Fruit fly (Drosophila melanogaster) whole organism, embryonic: ENCODE data around the gene CG42307.

Experiments used
- Adf1 ChIP-seq: fragments of 200-800 bp; sonication (Bioruptor generic); IDR thresholded peaks from 2 replicates; pipeline ENCODE4 v1.3.6; 2022; ENCODE audit warnings: missing biosample characterization, missing genetic modification characterization
- Aef1 ChIP-seq: fragments of 200-800 bp; sonication (Bioruptor generic); IDR thresholded peaks from 3 replicates; pipeline ENCODE4 v1.3.6; 2022; ENCODE audit warnings: missing biosample characterization, missing genetic modification characterization
- Antp ChIP-seq: fragments of 200-800 bp; sonication (Bioruptor generic); optimal IDR thresholded peaks from 3 replicates; lab custom pipeline; 2016; ENCODE audit warnings: missing biosample characterization, missing genetic modification characterization
- CG11093 ChIP-seq: fragments of 200-800 bp; sonication (Bioruptor generic); IDR thresholded peaks from 3 replicates; pipeline ENCODE4 v1.3.6; 2022; ENCODE audit warnings: missing biosample characterization, missing genetic modification characterization
- CG12769 ChIP-seq: fragments of 200-800 bp; sonication (Bioruptor generic); optimal IDR thresholded peaks from 2 replicates; lab custom pipeline; 2019; ENCODE audit warnings: missing biosample characterization, mild to moderate bottlenecking, missing genetic modification characterization, moderate library complexity
- CG13894 ChIP-seq: fragments of 200-800 bp; sonication (Bioruptor generic); optimal IDR thresholded peaks from 3 replicates; lab custom pipeline; 2018; ENCODE audit warnings: missing biosample characterization, mild to moderate bottlenecking, missing genetic modification characterization, moderate library complexity
- CG17612 ChIP-seq: fragments of 200-800 bp; sonication (Bioruptor generic); IDR thresholded peaks from 2 replicates; pipeline ENCODE4 v1.3.6; 2022; ENCODE audit warnings: missing biosample characterization, missing genetic modification characterization
- CG17829 ChIP-seq: fragments of 200-800 bp; optimal IDR thresholded peaks from 2 replicates; lab custom pipeline; 2019; ENCODE audit warnings: missing biosample characterization, mild to moderate bottlenecking, missing genetic modification characterization, moderate library complexity
- CG17912 ChIP-seq: fragments of 200-800 bp; sonication (Bioruptor generic); optimal IDR thresholded peaks from 2 replicates; lab custom pipeline; 2018; ENCODE audit warnings: missing biosample characterization, mild to moderate bottlenecking, missing genetic modification characterization
- CG1792 ChIP-seq: fragments of 200-800 bp; sonication (Bioruptor generic); optimal IDR thresholded peaks from 2 replicates; lab custom pipeline; 2016; ENCODE audit warnings: missing biosample characterization, missing genetic modification characterization
- CG31224 ChIP-seq: fragments of 200-800 bp; sonication (Bioruptor generic); IDR thresholded peaks from 2 replicates; pipeline ENCODE4 v1.3.6; 2022; ENCODE audit warnings: missing biosample characterization, missing genetic modification characterization
- CG3995 ChIP-seq: fragments of 200-800 bp; sonication (Bioruptor generic); optimal IDR thresholded peaks from 3 replicates; lab custom pipeline; 2016; ENCODE audit warnings: missing biosample characterization, missing genetic modification characterization
- CG4617 ChIP-seq: fragments of 200-800 bp; sonication (Bioruptor generic); optimal IDR thresholded peaks from 3 replicates; lab custom pipeline; 2016; ENCODE audit warnings: missing biosample characterization, missing genetic modification characterization, borderline replicate concordance
- CG4707 ChIP-seq: fragments of 200-800 bp; sonication (Bioruptor generic); optimal IDR thresholded peaks from 2 replicates; lab custom pipeline; 2018; ENCODE audit warnings: missing biosample characterization, mild to moderate bottlenecking, missing genetic modification characterization, moderate library complexity
- CG6683 ChIP-seq: fragments of 200-800 bp; sonication (Bioruptor generic); optimal IDR thresholded peaks from 2 replicates; lab custom pipeline; 2017; ENCODE audit warnings: missing biosample characterization, mild to moderate bottlenecking, missing genetic modification characterization, missing genetic modification reagents
- CG7271 ChIP-seq: fragments of 200-800 bp; sonication (Bioruptor generic); optimal IDR thresholded peaks from 2 replicates; lab custom pipeline; 2018; ENCODE audit warnings: missing biosample characterization, mild to moderate bottlenecking, missing genetic modification characterization, moderate library complexity
- CG7556 ChIP-seq: fragments of 200-800 bp; sonication (Bioruptor generic); optimal IDR thresholded peaks from 2 replicates; lab custom pipeline; 2017; ENCODE audit warnings: missing biosample characterization, mild to moderate bottlenecking, missing genetic modification characterization
- CG9932 ChIP-seq: fragments of 200-800 bp; sonication (Bioruptor generic); IDR thresholded peaks from 2 replicates; pipeline ENCODE4 v1.3.6; 2022; ENCODE audit warnings: missing biosample characterization, missing genetic modification characterization
- D ChIP-seq, 2 experiments: fragments of 200-800 bp in 1 of 2; fragments of >200 bp in 1 of 2; sonication (Bioruptor generic) in 1 of 2; optimal IDR thresholded peaks; 2 replicates in 1 of 2; 3 replicates in 1 of 2; lab custom pipeline; 2017; ENCODE audit warnings: mild to moderate bottlenecking in 1 of 2, missing biosample characterization in 1 of 2, missing genetic modification characterization in 1 of 2, missing genetic modification reagents in 1 of 2
- Dek ChIP-seq: fragments of 200-800 bp; sonication (Bioruptor generic); optimal IDR thresholded peaks from 3 replicates; lab custom pipeline; 2019; ENCODE audit warnings: missing biosample characterization, mild to moderate bottlenecking, missing genetic modification characterization, moderate library complexity
- Dip2 ChIP-seq: fragments of 200-800 bp; sonication (Bioruptor generic); IDR thresholded peaks from 2 replicates; pipeline ENCODE4 v1.3.6; 2022; ENCODE audit warnings: missing biosample characterization, missing genetic modification characterization
- ERR ChIP-seq: fragments of 200-800 bp; sonication (Bioruptor generic); optimal IDR thresholded peaks from 2 replicates; lab custom pipeline; 2016; ENCODE audit warnings: missing biosample characterization, missing genetic modification characterization
- H2.0 ChIP-seq: fragments of 200-800 bp; sonication (Bioruptor generic); IDR thresholded peaks from 2 replicates; pipeline ENCODE4 v1.3.6; 2022; ENCODE audit warnings: missing biosample characterization, missing genetic modification characterization
- Kr ChIP-seq: fragments of 200-800 bp; sonication (Bioruptor generic); optimal IDR thresholded peaks from 2 replicates; lab custom pipeline; 2017; ENCODE audit warnings: missing biosample characterization, mild to moderate bottlenecking, missing genetic modification characterization
- Meics ChIP-seq: fragments of 200-800 bp; sonication (Bioruptor generic); optimal IDR thresholded peaks from 2 replicates; lab custom pipeline; 2017; ENCODE audit warnings: missing biosample characterization, mild to moderate bottlenecking, missing genetic modification characterization
- PHDP ChIP-seq: fragments of 200-800 bp; sonication (Bioruptor generic); optimal IDR thresholded peaks from 3 replicates; lab custom pipeline; 2018; ENCODE audit warnings: missing biosample characterization, mild to moderate bottlenecking, missing genetic modification characterization, moderate library complexity
- Side ChIP-seq: fragments of 200-800 bp; sonication (Bioruptor generic); optimal IDR thresholded peaks from 2 replicates; lab custom pipeline; 2016; ENCODE audit warnings: missing biosample characterization, missing genetic modification characterization
- Vsx1 ChIP-seq: fragments of 200-800 bp; sonication (Bioruptor generic); optimal IDR thresholded peaks from 2 replicates; lab custom pipeline; 2017; ENCODE audit warnings: missing biosample characterization, mild to moderate bottlenecking, missing genetic modification characterization, missing genetic modification reagents
- bab2 ChIP-seq: fragments of 200-800 bp; sonication (Bioruptor generic); optimal IDR thresholded peaks from 2 replicates; lab custom pipeline; 2016; ENCODE audit warnings: missing biosample characterization, missing genetic modification characterization
- btn ChIP-seq: fragments of 200-800 bp; sonication (Bioruptor generic); optimal IDR thresholded peaks from 2 replicates; lab custom pipeline; 2016; ENCODE audit warnings: missing biosample characterization, missing genetic modification characterization
- cg ChIP-seq: fragments of 200-800 bp; sonication (Bioruptor generic); optimal IDR thresholded peaks from 3 replicates; lab custom pipeline; 2019; ENCODE audit warnings: missing biosample characterization, mild to moderate bottlenecking, missing genetic modification characterization, moderate library complexity
- croc ChIP-seq: fragments of 200-800 bp; sonication (Bioruptor generic); conservative IDR thresholded peaks from 3 replicates; pipeline ENCODE4 v1.3.6; 2022; ENCODE audit warnings: missing biosample characterization, missing genetic modification characterization
- da ChIP-seq: fragments of 200-800 bp; sonication (Bioruptor generic); optimal IDR thresholded peaks from 2 replicates; lab custom pipeline; 2016; ENCODE audit warnings: missing biosample characterization, missing genetic modification characterization
- dpn ChIP-seq, 2 experiments: fragments of 200-800 bp; sonication (Bioruptor generic); optimal IDR thresholded peaks; 3 replicates each; lab custom pipeline; 2016; ENCODE audit warnings: missing biosample characterization in 2 of 2, missing genetic modification characterization in 2 of 2
- fru ChIP-seq: fragments of >200 bp; optimal IDR thresholded peaks from 2 replicates; lab custom pipeline; 2017
- grau ChIP-seq: fragments of 200-800 bp; optimal IDR thresholded peaks from 3 replicates; lab custom pipeline; 2019; ENCODE audit warnings: missing biosample characterization, mild to moderate bottlenecking, missing genetic modification characterization, moderate library complexity
- gsb-n ChIP-seq: fragments of 200-800 bp; sonication (Bioruptor generic); optimal IDR thresholded peaks from 3 replicates; lab custom pipeline; 2018; ENCODE audit warnings: missing biosample characterization, mild to moderate bottlenecking, missing genetic modification characterization
- hth ChIP-seq: fragments of >200 bp; optimal IDR thresholded peaks from 2 replicates; lab custom pipeline; 2017; ENCODE audit warnings: inconsistent platforms
- ind ChIP-seq: fragments of 200-800 bp; sonication (Bioruptor generic); optimal IDR thresholded peaks from 3 replicates; lab custom pipeline; 2016; ENCODE audit warnings: missing biosample characterization, missing genetic modification characterization
- jigr1 ChIP-seq: fragments of 200-800 bp; sonication (Bioruptor generic); IDR thresholded peaks from 3 replicates; pipeline ENCODE4 v1.3.6; 2022; ENCODE audit warnings: missing biosample characterization, missing genetic modification characterization
- klu ChIP-seq: fragments of 200-800 bp; sonication (Bioruptor generic); IDR thresholded peaks from 2 replicates; pipeline ENCODE4 v1.3.6; 2022; ENCODE audit warnings: missing biosample characterization, missing genetic modification characterization
- lbe ChIP-seq: fragments of 200-800 bp; sonication (Bioruptor generic); optimal IDR thresholded peaks from 2 replicates; lab custom pipeline; 2016; ENCODE audit warnings: missing biosample characterization, mild to moderate bottlenecking, missing genetic modification characterization
- otp ChIP-seq: fragments of 200-800 bp; sonication (Bioruptor generic); IDR thresholded peaks from 3 replicates; pipeline ENCODE4, ENCODE4 v1.3.6; 2022; ENCODE audit warnings: missing biosample characterization, missing genetic modification characterization
- pho ChIP-seq: fragments of 200-800 bp; sonication (Bioruptor generic); optimal IDR thresholded peaks from 2 replicates; lab custom pipeline; 2016; ENCODE audit warnings: missing biosample characterization, missing genetic modification characterization
- pros ChIP-seq: fragments of 200-800 bp; sonication (Bioruptor generic); optimal IDR thresholded peaks from 3 replicates; lab custom pipeline; 2019; ENCODE audit warnings: missing biosample characterization, mild to moderate bottlenecking, missing genetic modification characterization, moderate library complexity
- pum ChIP-seq: fragments of 200-800 bp; sonication (Bioruptor generic); optimal IDR thresholded peaks from 2 replicates; lab custom pipeline; 2016; ENCODE audit warnings: missing biosample characterization, missing genetic modification characterization
- sna ChIP-seq: fragments of 200-800 bp; sonication (Bioruptor generic); IDR thresholded peaks from 2 replicates; pipeline ENCODE4 v1.3.6; 2022; ENCODE audit warnings: missing biosample characterization, missing genetic modification characterization; ENCODE audit not compliant: partially characterized antibody
- tx ChIP-seq: fragments of 200-800 bp; sonication (Bioruptor generic); optimal IDR thresholded peaks from 2 replicates; lab custom pipeline; 2016; ENCODE audit warnings: missing biosample characterization, missing genetic modification characterization
- unc-4 ChIP-seq: fragments of 200-800 bp; sonication (Bioruptor generic); IDR thresholded peaks from 2 replicates; pipeline ENCODE4 v1.3.6; 2022; ENCODE audit warnings: missing biosample characterization, missing genetic modification characterization; ENCODE audit not compliant: partially characterized antibody
- vnd ChIP-seq: fragments of 200-800 bp; sonication (Bioruptor generic); IDR thresholded peaks from 3 replicates; pipeline ENCODE4 v1.3.6; 2022; ENCODE audit warnings: missing biosample characterization, missing genetic modification characterization; ENCODE audit not compliant: partially characterized antibody
- wor ChIP-seq: fragments of 200-800 bp; sonication (Bioruptor generic); IDR thresholded peaks from 2 replicates; pipeline ENCODE4 v1.3.6; 2022; ENCODE audit warnings: missing biosample characterization, missing genetic modification characterization
- yki ChIP-seq: fragments of >200 bp; optimal IDR thresholded peaks from 3 replicates; lab custom pipeline; 2018

The CG42307 gene

DNA sequence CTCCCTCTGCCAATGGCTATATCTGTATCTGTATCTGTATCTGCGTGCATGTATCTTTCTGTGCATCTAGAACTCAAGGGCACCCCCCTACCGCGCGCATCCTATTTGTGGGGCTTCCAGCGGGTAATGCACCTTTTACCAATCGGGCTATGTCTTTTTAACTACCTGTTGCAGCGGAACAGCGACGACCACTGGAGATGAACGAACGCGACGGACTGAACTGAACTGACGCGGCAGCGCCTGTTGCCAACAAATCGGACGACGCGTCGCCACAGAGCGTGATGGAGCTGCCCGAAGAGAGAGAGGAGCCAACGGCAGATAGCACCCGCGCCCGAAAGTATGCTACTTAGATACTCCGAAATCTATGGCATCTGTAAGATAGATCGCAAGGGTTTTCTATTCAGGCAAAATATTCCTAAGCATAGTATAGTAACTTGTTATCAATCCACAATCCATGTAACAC is 16.1 kb downstream of the CG42307 start, which contains the start of gene Cln7 (continued):
- TF ChIP-seq ERR (GFP tag; lab: Kevin White, UChicago) (peak; percentile 22), grau (tag; lab: Kevin White, UChicago) (peak; percentile 36), CG12769 (tag; lab: Kevin White, UChicago) (no peak), unc-4 (peak; percentile 44), jigr1 (GFP tag; lab: Robert Waterston, UW) (no peak), Kr (GFP tag; lab: Kevin White, UChicago) (no peak), D (optimal IDR thresholded peaks at IDR 0.05; lab: Kevin White, UChicago) (no peak), D (GFP tag; optimal IDR thresholded peaks at IDR 0.05; lab: Kevin White, UChicago) (no peak), H2.0 (GFP tag; lab: Robert Waterston, UW) (no peak), Side (GFP tag; lab: Kevin White, UChicago) (peak; percentile 30), CG9932 (GFP tag; lab: Robert Waterston, UW) (no peak), Dip2 (GFP tag; lab: Robert Waterston, UW) (no peak), fru (no peak), CG17912 (GFP tag; lab: Kevin White, UChicago) (peak; percentile 50), Antp (GFP tag; lab: Kevin White, UChicago) (no peak), pum (no peak), gsb-n (peak; percentile 23), CG3995 (no peak), CG17829 (peak; percentile 43), sna (GFP tag; lab: Robert Waterston, UW) (no peak; the same call in 1 of the 2 replicates), klu (no peak), lbe (peak; percentile 59), Dek (tag; lab: Kevin White, UChicago) (no peak), CG6683 (GFP tag; lab: Kevin White, UChicago) (peak; percentile 2), yki (lab: Kevin White, UChicago) (no peak), vnd (GFP tag; lab: Robert Waterston, UW) (no peak), Adf1 (peak; percentile 85), cg (GFP tag; lab: Kevin White, UChicago) (peak; percentile 61), otp (GFP tag; lab: Robert Waterston, UW) (peak; percentile 59; the same call in 1 of the 3 replicates), da (peak; percentile 30), wor (no peak), CG13894 (tag; lab: Kevin White, UChicago) (peak; percentile 64), CG1792 (GFP tag; lab: Kevin White, UChicago) (no peak), tx (GFP tag; lab: Kevin White, UChicago) (no peak), CG4617 (GFP tag; lab: Kevin White, UChicago) (no peak), CG4707 (peak; percentile 59), CG31224 (GFP tag; lab: Robert Waterston, UW) (no peak), dpn (GFP tag; optimal IDR thresholded peaks at IDR 0.05; lab: Kevin White, UChicago) (no peak), hth (lab: Kevin White, UChicago) (no peak), ind (GFP tag; lab: Kevin White, UChicago) (no peak), Vsx1 (GFP tag; lab: Kevin White, UChicago) (no peak), Meics (GFP tag; lab: Kevin White, UChicago) (peak; percentile 10), croc (GFP tag; lab: Robert Waterston, UW) (no peak), CG11093 (GFP tag; lab: Robert Waterston, UW) (no peak), PHDP (tag; lab: Kevin White, UChicago) (peak; percentile 50), CG7271 (tag; lab: Kevin White, UChicago) (no peak), Aef1 (GFP tag; lab: Robert Waterston, UW) (no peak), pros (GFP tag; lab: Kevin White, UChicago) (peak; percentile 64), CG7556 (GFP tag; lab: Kevin White, UChicago) (no peak), pho (GFP tag; lab: Kevin White, UChicago) (no peak), btn (GFP tag; lab: Kevin White, UChicago) (no peak), bab2 (no peak), CG17612 (no peak)
